Worm (Caenorhabditis elegans) whole organism, L4 larva: ENCODE results near the gene lgg-3.

Experiments used
- nhr-77 ChIP-seq: fragments of 150-350 bp; optimal IDR thresholded peaks from 2 replicates; lab custom pipeline; 2014; ENCODE audit warnings: missing biosample characterization, missing genetic modification characterization
- skn-1 ChIP-seq: fragments of 150-350 bp; optimal IDR thresholded peaks from 2 replicates; lab custom pipeline; 2014; ENCODE audit warnings: missing biosample characterization, missing genetic modification characterization
- zip-11 ChIP-seq: fragments of 200-800 bp; sonication (Bioruptor generic); IDR thresholded peaks from 2 replicates; pipeline ENCODE4 v1.3.6; 2022; ENCODE audit warnings: missing genetic modification characterization, missing compliant biosample characterization
- ztf-7 ChIP-seq: fragments of 150-350 bp; optimal IDR thresholded peaks from 2 replicates; lab custom pipeline; 2014; ENCODE audit warnings: missing biosample characterization, missing genetic modification characterization

DNA sequence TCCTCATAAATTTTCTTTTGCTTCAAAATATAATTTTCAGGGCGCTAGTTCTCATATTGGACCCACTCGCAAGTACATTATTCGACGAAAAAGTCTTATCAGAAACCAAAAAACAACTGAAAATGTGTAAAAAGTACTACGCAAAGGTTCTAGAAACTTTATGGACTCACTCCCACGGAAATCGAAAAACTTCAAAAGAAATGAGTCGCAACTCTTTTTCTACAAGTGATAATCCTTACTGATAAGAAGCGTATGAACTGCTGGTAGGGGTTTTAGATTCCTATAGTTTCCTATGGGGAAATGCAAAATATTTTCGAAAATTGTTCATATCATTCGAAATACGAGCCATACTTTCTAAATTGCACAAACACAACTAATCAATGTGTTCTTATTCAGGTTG is 46.8 kb upstream of the lgg-3 start, which contains the start of gene B0244.5:
- TF ChIP-seq skn-1 (tag; lab: Kevin White, UChicago) (no peak), zip-11 (GFP tag; lab: Robert Waterston, UW) (no peak), nhr-77 (tag; lab: Kevin White, UChicago) (no peak), ztf-7 (tag; lab: Kevin White, UChicago) (no peak)
